Worm (Caenorhabditis elegans) whole organism, mixed stage, embryonic: Measurements from ENCODE around the gene mrps-5.

Source experiments
- ceh-83 ChIP-seq: fragments of 200-800 bp; sonication (Bioruptor generic); optimal IDR thresholded peaks from 2 replicates; lab custom pipeline; 2018; ENCODE audit warnings: mild to moderate bottlenecking, missing genetic modification characterization, missing compliant biosample characterization
- drap-1 ChIP-seq: fragments of 200-800 bp; sonication (Bioruptor generic); optimal IDR thresholded peaks from 3 replicates; lab custom pipeline; 2018; ENCODE audit warnings: mild to moderate bottlenecking, missing genetic modification characterization, missing compliant biosample characterization
- lin-13 ChIP-seq: fragments of 150-350 bp; optimal IDR thresholded peaks from 2 replicates; lab custom pipeline; 2014; ENCODE audit warnings: missing biosample characterization, missing genetic modification characterization
- mls-2 ChIP-seq: sonication (generic microtip); optimal IDR thresholded peaks from 2 replicates; lab custom pipeline; 2016; ENCODE audit warnings: mild to moderate bottlenecking, missing genetic modification characterization, moderate library complexity, missing compliant biosample characterization
- sptf-1 ChIP-seq: sonication (generic microtip); optimal IDR thresholded peaks from 2 replicates; lab custom pipeline; 2017; ENCODE audit warnings: mild to moderate bottlenecking, missing genetic modification characterization, moderate library complexity, missing compliant biosample characterization
- unc-39 ChIP-seq: fragments of 150-350 bp; optimal IDR thresholded peaks from 2 replicates; lab custom pipeline; 2014; ENCODE audit warnings: missing biosample characterization, missing genetic modification characterization
- unc-62 ChIP-seq: fragments of 150-350 bp; optimal IDR thresholded peaks from 2 replicates; lab custom pipeline; 2014; ENCODE audit warnings: missing biosample characterization, missing genetic modification reagents, missing genetic modification characterization

DNA sequence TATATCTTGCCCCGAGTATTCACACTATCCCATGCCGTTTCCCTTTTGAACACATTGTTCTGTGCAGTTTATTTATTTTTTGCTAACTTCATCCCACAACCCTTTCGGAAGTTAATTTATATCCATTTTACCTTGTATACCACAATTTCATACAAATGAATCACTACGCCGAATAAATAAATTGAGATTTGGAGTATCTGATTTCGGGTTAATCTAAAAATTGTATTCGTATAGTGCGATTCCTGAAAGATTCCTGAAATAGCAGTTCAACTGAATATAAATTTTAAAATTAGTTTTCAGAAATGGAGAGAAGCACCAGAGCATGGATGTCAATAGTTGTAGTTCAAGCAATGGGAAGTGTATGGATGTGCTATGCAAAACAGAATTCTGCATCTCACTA lies 43.8 kb downstream of the mrps-5 start, which contains the start of gene erg-28:
- TF ChIP-seq unc-62 (GFP tag; lab: Kevin White, UChicago), result no peak
- TF ChIP-seq mls-2 (tag; lab: Kevin White, UChicago), result no peak
- no peak for TF ChIP-seq sptf-1 (tag; lab: Kevin White, UChicago)
- TF ChIP-seq lin-13 (tag; lab: Kevin White, UChicago), result no peak
- TF ChIP-seq unc-39, result no peak
- TF ChIP-seq ceh-83 (GFP tag; lab: Kevin White, UChicago), result no peak
- no peak for TF ChIP-seq drap-1 (GFP tag; lab: Kevin White, UChicago)
